Fruit fly (Drosophila melanogaster) whole organism, embryonic: ENCODE results near the gene Lamtor3.

ENCODE experiments used
- Bteb2 ChIP-seq: fragments of 200-800 bp; sonication (Bioruptor generic); optimal IDR thresholded peaks from 2 replicates; lab custom pipeline; 2016; ENCODE audit warnings: missing biosample characterization, missing genetic modification characterization
- CG10147 ChIP-seq: fragments of 200-800 bp; sonication (Bioruptor generic); optimal IDR thresholded peaks from 2 replicates; lab custom pipeline; 2019; ENCODE audit warnings: missing biosample characterization, mild to moderate bottlenecking, missing genetic modification characterization, moderate library complexity
- CG10431 ChIP-seq: fragments of 200-800 bp; sonication (Bioruptor generic); optimal IDR thresholded peaks from 3 replicates; lab custom pipeline; 2018; ENCODE audit warnings: missing biosample characterization, mild to moderate bottlenecking, missing genetic modification characterization
- CG10565 ChIP-seq: fragments of 200-800 bp; sonication (Bioruptor generic); optimal IDR thresholded peaks from 3 replicates; lab custom pipeline; 2016; ENCODE audit warnings: missing biosample characterization, mild to moderate bottlenecking, missing genetic modification characterization
- CG11696 ChIP-seq: fragments of 200-800 bp; sonication (Bioruptor generic); IDR thresholded peaks from 2 replicates; pipeline ENCODE4 v1.3.6; 2022; ENCODE audit warnings: missing biosample characterization, missing genetic modification characterization
- CG12071 ChIP-seq: fragments of 200-800 bp; sonication (Bioruptor generic); optimal IDR thresholded peaks from 3 replicates; lab custom pipeline; 2018; ENCODE audit warnings: missing biosample characterization, mild to moderate bottlenecking, missing genetic modification characterization
- CG12155 ChIP-seq: fragments of 200-800 bp; sonication (Bioruptor generic); optimal IDR thresholded peaks from 3 replicates; lab custom pipeline; 2016; ENCODE audit warnings: missing biosample characterization, missing genetic modification characterization
- CG13775 ChIP-seq: fragments of 200-800 bp; sonication (Bioruptor generic); optimal IDR thresholded peaks from 3 replicates; lab custom pipeline; 2017; ENCODE audit warnings: missing biosample characterization, mild to moderate bottlenecking, missing genetic modification characterization
- CG15073 ChIP-seq: fragments of 200-800 bp; sonication (Bioruptor generic); optimal IDR thresholded peaks from 2 replicates; lab custom pipeline; 2016; ENCODE audit warnings: missing biosample characterization, missing genetic modification characterization
- CG16863 ChIP-seq: fragments of 200-800 bp; sonication (Bioruptor generic); optimal IDR thresholded peaks from 3 replicates; lab custom pipeline; 2016; ENCODE audit warnings: missing biosample characterization, missing genetic modification characterization
- CG17186 ChIP-seq: fragments of 200-800 bp; sonication (Bioruptor generic); optimal IDR thresholded peaks from 3 replicates; lab custom pipeline; 2017; ENCODE audit warnings: missing biosample characterization, missing genetic modification reagents, missing genetic modification characterization
- CG18599 ChIP-seq: fragments of 200-800 bp; sonication (Bioruptor generic); optimal IDR thresholded peaks from 3 replicates; lab custom pipeline; 2017; ENCODE audit warnings: missing biosample characterization, missing genetic modification characterization, mild to moderate bottlenecking, moderate library complexity, missing genetic modification reagents
- CG18619 ChIP-seq: fragments of 200-800 bp; sonication (Bioruptor generic); optimal IDR thresholded peaks from 3 replicates; lab custom pipeline; 2017; ENCODE audit warnings: missing biosample characterization, mild to moderate bottlenecking, missing genetic modification characterization
- CG18764 ChIP-seq: fragments of 200-800 bp; sonication (Bioruptor generic); optimal IDR thresholded peaks from 3 replicates; lab custom pipeline; 2016; ENCODE audit warnings: missing biosample characterization, missing genetic modification characterization
- CG31224 ChIP-seq: fragments of 200-800 bp; sonication (Bioruptor generic); IDR thresholded peaks from 2 replicates; pipeline ENCODE4 v1.3.6; 2022; ENCODE audit warnings: missing biosample characterization, missing genetic modification characterization
- CG34422 ChIP-seq: fragments of 200-800 bp; sonication (Bioruptor generic); IDR thresholded peaks from 3 replicates; pipeline ENCODE4 v1.3.6; 2022; ENCODE audit warnings: missing biosample characterization, missing genetic modification characterization
- CG3726 ChIP-seq: fragments of 200-800 bp; sonication (Bioruptor generic); IDR thresholded peaks from 3 replicates; pipeline ENCODE4, ENCODE4 v1.3.6; 2022; ENCODE audit warnings: missing biosample characterization, missing genetic modification characterization
- CG6175 ChIP-seq: fragments of 200-800 bp; sonication (Bioruptor generic); IDR thresholded peaks from 3 replicates; pipeline ENCODE4 v1.3.6; 2022; ENCODE audit warnings: missing biosample characterization, missing genetic modification characterization
- D ChIP-seq, 2 experiments: fragments of 200-800 bp in 1 of 2; fragments of >200 bp in 1 of 2; sonication (Bioruptor generic) in 1 of 2; optimal IDR thresholded peaks; 2 replicates in 1 of 2; 3 replicates in 1 of 2; lab custom pipeline; 2017; ENCODE audit warnings: mild to moderate bottlenecking in 1 of 2, missing biosample characterization in 1 of 2, missing genetic modification characterization in 1 of 2, missing genetic modification reagents in 1 of 2
- Dip2 ChIP-seq: fragments of 200-800 bp; sonication (Bioruptor generic); IDR thresholded peaks from 2 replicates; pipeline ENCODE4 v1.3.6; 2022; ENCODE audit warnings: missing biosample characterization, missing genetic modification characterization
- Doc3 ChIP-seq: fragments of 200-800 bp; sonication (Bioruptor generic); IDR thresholded peaks from 3 replicates; pipeline ENCODE4 v1.3.6; 2022; ENCODE audit warnings: missing biosample characterization, missing genetic modification characterization; ENCODE audit not compliant: partially characterized antibody
- Fer3 ChIP-seq: fragments of 200-800 bp; sonication (Bioruptor generic); optimal IDR thresholded peaks from 2 replicates; lab custom pipeline; 2018; ENCODE audit warnings: missing biosample characterization, mild to moderate bottlenecking, missing genetic modification characterization, moderate library complexity
- HLH4C ChIP-seq: fragments of 200-800 bp; sonication (Bioruptor generic); IDR thresholded peaks from 3 replicates; pipeline ENCODE4 v1.3.6; 2022; ENCODE audit warnings: missing biosample characterization, missing genetic modification characterization; ENCODE audit not compliant: partially characterized antibody
- HLH54F ChIP-seq: fragments of 200-800 bp; sonication (Bioruptor generic); optimal IDR thresholded peaks from 3 replicates; lab custom pipeline; 2016; ENCODE audit warnings: missing biosample characterization, missing genetic modification characterization
- Hmx ChIP-seq: fragments of 200-800 bp; sonication (Bioruptor generic); optimal IDR thresholded peaks from 2 replicates; lab custom pipeline; 2016; ENCODE audit warnings: missing biosample characterization, missing genetic modification characterization
- NK7.1 ChIP-seq: fragments of 200-800 bp; sonication (Bioruptor generic); optimal IDR thresholded peaks from 3 replicates; lab custom pipeline; 2016; ENCODE audit warnings: missing biosample characterization, missing genetic modification characterization
- Neu2 ChIP-seq: fragments of 200-800 bp; sonication (Bioruptor generic); optimal IDR thresholded peaks from 3 replicates; lab custom pipeline; 2016; ENCODE audit warnings: missing biosample characterization, missing genetic modification characterization, borderline replicate concordance
- Oli ChIP-seq: fragments of 200-800 bp; sonication (Bioruptor generic); optimal IDR thresholded peaks from 2 replicates; lab custom pipeline; 2018; ENCODE audit warnings: missing biosample characterization, mild to moderate bottlenecking, missing genetic modification characterization, moderate library complexity
- Sry-β ChIP-seq: fragments of 200-800 bp; sonication (Bioruptor generic); optimal IDR thresholded peaks from 2 replicates; lab custom pipeline; 2018; ENCODE audit warnings: missing biosample characterization, mild to moderate bottlenecking, missing genetic modification characterization, moderate library complexity
- Tbp ChIP-seq: fragments of >200 bp; optimal IDR thresholded peaks from 2 replicates; lab custom pipeline; 2018; ENCODE audit warnings: missing biosample characterization, missing genetic modification characterization
- cwo ChIP-seq: fragments of 200-800 bp; sonication (Bioruptor generic); optimal IDR thresholded peaks from 3 replicates; lab custom pipeline; 2017; ENCODE audit warnings: missing biosample characterization, missing genetic modification characterization, mild to moderate bottlenecking, moderate library complexity, missing genetic modification reagents
- dysf ChIP-seq: fragments of 200-800 bp; sonication (Bioruptor generic); IDR thresholded peaks from 3 replicates; pipeline ENCODE4 v1.3.6; 2022; ENCODE audit warnings: missing biosample characterization, missing genetic modification characterization
- exex ChIP-seq: fragments of 200-800 bp; sonication (Bioruptor generic); optimal IDR thresholded peaks from 4 replicates; lab custom pipeline; 2018; ENCODE audit warnings: missing biosample characterization, mild to moderate bottlenecking, missing genetic modification characterization, moderate library complexity
- gce ChIP-seq: fragments of 200-800 bp; sonication (Bioruptor generic); IDR thresholded peaks from 3 replicates; pipeline ENCODE4 v1.3.6; 2022; ENCODE audit warnings: missing biosample characterization, missing genetic modification characterization
- gem ChIP-seq: fragments of 200-800 bp; sonication (Bioruptor generic); optimal IDR thresholded peaks from 2 replicates; lab custom pipeline; 2019; ENCODE audit warnings: missing biosample characterization, mild to moderate bottlenecking, missing genetic modification characterization, moderate library complexity
- grn ChIP-seq: fragments of 200-800 bp; sonication (Bioruptor generic); optimal IDR thresholded peaks from 3 replicates; lab custom pipeline; 2017; ENCODE audit warnings: missing biosample characterization, missing genetic modification characterization
- hb ChIP-seq: fragments of 200-800 bp; sonication (Bioruptor generic); IDR thresholded peaks from 3 replicates; pipeline ENCODE4 v1.3.6; 2022; ENCODE audit warnings: missing biosample characterization, missing genetic modification characterization; ENCODE audit not compliant: partially characterized antibody
- jing ChIP-seq: fragments of 200-800 bp; sonication (Bioruptor generic); optimal IDR thresholded peaks from 2 replicates; lab custom pipeline; 2018; ENCODE audit warnings: missing biosample characterization, mild to moderate bottlenecking, missing genetic modification characterization
- lmd ChIP-seq: fragments of 200-800 bp; sonication (Bioruptor generic); IDR thresholded peaks from 2 replicates; pipeline ENCODE4 v1.3.6; 2022; ENCODE audit warnings: missing biosample characterization, missing genetic modification characterization
- nerfin-1 ChIP-seq: fragments of 200-800 bp; sonication (Bioruptor generic); optimal IDR thresholded peaks from 3 replicates; lab custom pipeline; 2019; ENCODE audit warnings: missing biosample characterization, mild to moderate bottlenecking, missing genetic modification characterization, moderate library complexity
- peb ChIP-seq: fragments of 200-800 bp; sonication (Bioruptor generic); IDR thresholded peaks from 2 replicates; pipeline ENCODE4 v1.3.6; 2022; ENCODE audit warnings: missing biosample characterization, missing genetic modification characterization
- scrt ChIP-seq: fragments of 200-800 bp; sonication (Bioruptor generic); optimal IDR thresholded peaks from 2 replicates; lab custom pipeline; 2018; ENCODE audit warnings: missing biosample characterization, mild to moderate bottlenecking, missing genetic modification characterization, moderate library complexity
- sens ChIP-seq: fragments of 200-800 bp; sonication (Bioruptor generic); peaks from one replicate; lab custom pipeline; 2016; ENCODE audit warnings: missing biosample characterization, missing genetic modification characterization
- sens-2 ChIP-seq: fragments of 200-800 bp; sonication (Bioruptor generic); IDR thresholded peaks from 2 replicates; pipeline ENCODE4 v1.3.6; 2022; ENCODE audit warnings: missing biosample characterization, missing genetic modification characterization
- sima ChIP-seq: fragments of 200-800 bp; sonication (Bioruptor generic); optimal IDR thresholded peaks from 2 replicates; lab custom pipeline; 2016; ENCODE audit warnings: missing biosample characterization, missing genetic modification characterization
- tio ChIP-seq: fragments of 200-800 bp; sonication (Bioruptor generic); optimal IDR thresholded peaks from 2 replicates; lab custom pipeline; 2017; ENCODE audit warnings: missing biosample characterization, missing genetic modification characterization, inconsistent platforms
- twi ChIP-seq: fragments of 200-800 bp; optimal IDR thresholded peaks from 2 replicates; lab custom pipeline; 2019; ENCODE audit warnings: missing biosample characterization, mild to moderate bottlenecking, missing genetic modification characterization, moderate library complexity

The Lamtor3 gene

DNA sequence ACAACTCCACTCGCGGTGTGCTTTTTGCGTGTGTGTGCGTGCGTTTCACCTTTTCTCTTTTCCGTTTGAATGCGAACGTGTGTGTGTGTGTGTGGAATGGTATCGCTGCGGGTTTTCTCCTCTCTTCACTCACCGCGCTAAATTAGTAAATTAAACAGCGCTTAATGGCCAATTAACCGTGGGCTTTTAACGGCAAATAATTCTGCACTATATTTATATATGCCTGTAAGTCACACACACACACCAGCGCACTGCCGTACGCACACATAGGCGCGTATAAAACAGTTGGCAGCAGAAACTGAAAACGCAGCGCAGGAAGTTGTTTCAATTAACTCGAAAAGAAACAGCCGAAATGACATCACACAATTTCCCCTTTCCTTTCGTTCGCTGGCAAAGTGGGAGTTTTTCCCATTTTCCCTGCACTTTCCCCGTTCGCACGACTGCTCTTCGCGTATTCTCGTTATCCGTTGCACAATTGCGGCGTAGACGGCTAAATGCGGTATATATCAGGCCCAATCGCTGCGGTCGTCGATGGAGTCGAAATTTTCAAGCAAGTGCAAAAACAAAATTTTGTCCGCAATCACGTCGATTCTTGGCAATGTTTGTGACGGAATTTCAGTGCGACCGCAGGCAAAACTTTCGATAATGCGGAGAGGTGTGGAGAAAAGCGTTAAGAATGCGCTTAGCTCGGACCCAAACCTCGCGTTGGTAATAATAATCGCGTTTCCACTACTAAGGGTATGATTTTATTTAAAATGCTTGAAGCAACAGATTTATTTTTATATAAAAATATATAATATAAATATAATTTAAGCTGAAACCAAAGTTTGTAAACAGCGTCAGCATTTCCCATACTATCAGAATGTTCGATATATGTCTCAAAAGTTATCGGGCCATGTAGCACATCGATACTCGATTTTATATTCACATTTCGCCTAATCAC is 8.2 kb upstream of the Lamtor3 start, which contains the start of gene BicD (continued):
- TF ChIP-seq CG10147 (GFP tag; lab: Kevin White, UChicago) (no peak), grn (GFP tag; lab: Kevin White, UChicago) (no peak), CG18619 (GFP tag; lab: Kevin White, UChicago) (no peak), D (optimal IDR thresholded peaks at IDR 0.05; lab: Kevin White, UChicago) (peak; percentile 46), D (GFP tag; optimal IDR thresholded peaks at IDR 0.05; lab: Kevin White, UChicago) (no peak), lmd (GFP tag; lab: Robert Waterston, UW) (no peak), scrt (peak; percentile 22), NK7.1 (no peak), CG3726 (GFP tag; lab: Robert Waterston, UW) (no peak), tio (GFP tag; lab: Kevin White, UChicago) (no peak), gem (no peak), CG18599 (GFP tag; lab: Kevin White, UChicago) (peak; percentile 26), CG13775 (GFP tag; lab: Kevin White, UChicago) (no peak), CG10565 (GFP tag; lab: Kevin White, UChicago) (no peak), cwo (GFP tag; lab: Kevin White, UChicago) (no peak), peb (GFP tag; lab: Robert Waterston, UW) (no peak), CG34422 (GFP tag; lab: Robert Waterston, UW) (peak; percentile 59; the same call in 1 of the 3 replicates), sens-2 (no peak), CG15073 (GFP tag; lab: Kevin White, UChicago) (no peak), Bteb2 (GFP tag; lab: Kevin White, UChicago) (no peak), Hmx (no peak), Fer3 (tag; lab: Kevin White, UChicago) (peak; percentile 5), Neu2 (GFP tag; lab: Kevin White, UChicago) (no peak), CG6175 (no peak), dysf (GFP tag; lab: Robert Waterston, UW) (0 out of 3 replicates have a peak, but pooled peaks have one; percentile 6), Tbp (GFP tag; lab: Kevin White, UChicago) (no peak), exex (tag; lab: Kevin White, UChicago) (peak; percentile 94), gce (GFP tag; lab: Robert Waterston, UW) (no peak), CG11696 (no peak), sima (GFP tag; lab: Kevin White, UChicago) (no peak), Oli (tag; lab: Kevin White, UChicago) (no peak), twi (no peak), nerfin-1 (peak; percentile 99), hb (GFP tag; lab: Robert Waterston, UW) (no peak; the same call in 2 of the 3 replicates), CG16863 (GFP tag; lab: Kevin White, UChicago) (no peak), CG12155 (GFP tag; lab: Kevin White, UChicago) (no peak), CG31224 (GFP tag; lab: Robert Waterston, UW) (no peak), CG12071 (GFP tag; lab: Kevin White, UChicago) (no peak), Doc3 (peak; percentile 60; the same call in 2 of the 3 replicates), sens (GFP tag; lab: Kevin White, UChicago) (peak; percentile 37), HLH54F (GFP tag; lab: Kevin White, UChicago) (no peak), Sry-β (GFP tag; lab: Kevin White, UChicago) (no peak), CG10431 (GFP tag; lab: Kevin White, UChicago) (peak; percentile 61), Dip2 (GFP tag; lab: Robert Waterston, UW) (no peak), CG17186 (GFP tag; lab: Kevin White, UChicago) (peak; percentile 77), CG18764 (GFP tag; lab: Kevin White, UChicago) (no peak), HLH4C (GFP tag; lab: Robert Waterston, UW) (peak; percentile 80), jing (no peak)
